Worm (Caenorhabditis elegans): ENCODE data around the gene F59A1.16.

ce11 chrV:17705814-17706213 lies 21.1 kb upstream of the F59A1.16 start, which contains the start of gene W06D12.6:
- TF ChIP-seq unc-62 (GFP tag; optimal IDR thresholded peaks at IDR 0.05) (no peak), ceh-39 (tag; optimal IDR thresholded peaks at IDR 0.05) (no peak), blmp-1 (tag; optimal IDR thresholded peaks at IDR 0.05) (no peak), ces-1 (GFP tag; optimal IDR thresholded peaks at IDR 0.05) (no peak), sptf-1 (tag; optimal IDR thresholded peaks at IDR 0.05) (no peak), nhr-28 (tag; optimal IDR thresholded peaks at IDR 0.05) (no peak), ztf-11 (tag; optimal IDR thresholded peaks at IDR 0.05) (no peak), flh-1 (GFP tag; optimal IDR thresholded peaks at IDR 0.05) (no peak), elt-1 (tag; optimal IDR thresholded peaks at IDR 0.05; ENCODE audit: borderline replicate concordance, insufficient read depth) (no peak), elt-3 (tag; optimal IDR thresholded peaks at IDR 0.05) (no peak), hlh-1 (tag; optimal IDR thresholded peaks at IDR 0.05) (no peak)
